Worm (Caenorhabditis elegans): ENCODE results near the gene Y17G9B.11.

ce11 chrIV:4799114-4799513, 42.7 kb downstream of the Y17G9B.11 start, which contains the start of gene eor-1:
- TF ChIP-seq snpc-4 (tag; optimal IDR thresholded peaks at IDR 0.05) (no peak), nhr-71 (tag; optimal IDR thresholded peaks at IDR 0.05) (no peak)

Measured in whole organism, L1 larva.